Worm (Caenorhabditis elegans) whole organism, mixed stage, embryonic: Measurements from ENCODE around the gene srab-2.

Experiments
- elt-3 ChIP-seq: fragments of 150-350 bp; optimal IDR thresholded peaks from 2 replicates; lab custom pipeline; 2014; ENCODE audit warnings: missing biosample characterization, missing genetic modification characterization
- lsy-2 ChIP-seq: fragments of 150-350 bp; optimal IDR thresholded peaks from 2 replicates; lab custom pipeline; 2014; ENCODE audit warnings: missing biosample characterization, missing genetic modification characterization
- nhr-12 ChIP-seq: fragments of 150-350 bp; optimal IDR thresholded peaks from 2 replicates; lab custom pipeline; 2014; ENCODE audit warnings: missing biosample characterization, missing genetic modification characterization
- pha-4 ChIP-seq: fragments of 150-350 bp; optimal IDR thresholded peaks from 2 replicates; lab custom pipeline; 2018; ENCODE audit warnings: missing biosample characterization, missing genetic modification reagents, missing genetic modification characterization
- zip-8 ChIP-seq: fragments of 150-350 bp; optimal IDR thresholded peaks from 2 replicates; lab custom pipeline; 2014; ENCODE audit warnings: missing biosample characterization, missing genetic modification characterization

DNA sequence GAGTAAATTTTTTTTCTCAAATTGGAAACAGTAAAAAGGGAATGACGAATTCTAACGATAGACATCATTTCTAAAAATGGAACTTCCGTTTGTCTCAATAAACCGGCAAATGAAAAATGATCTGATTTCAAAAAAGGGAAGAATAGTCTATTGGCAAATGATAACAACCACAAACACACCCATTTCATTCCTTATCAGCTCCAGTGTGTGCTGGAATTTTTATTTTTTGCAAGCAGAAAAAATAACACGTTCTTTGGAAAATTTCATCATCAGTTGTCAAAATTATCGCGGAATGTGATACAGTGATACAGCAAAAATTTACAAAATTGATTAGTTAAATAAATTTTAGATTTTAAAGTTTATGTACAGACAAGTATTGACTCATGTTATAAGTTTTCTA, 37.4 kb downstream of the srab-2 start:
- TF ChIP-seq pha-4 (tag; lab: Kevin White, UChicago) = no peak
- no peak for TF ChIP-seq elt-3
- TF ChIP-seq nhr-12 (tag; lab: Kevin White, UChicago) = no peak
- no peak for TF ChIP-seq lsy-2 (tag; lab: Kevin White, UChicago)
- TF ChIP-seq zip-8 (tag; lab: Kevin White, UChicago) = no peak
